Fruit fly (Drosophila melanogaster) whole organism, embryonic: ENCODE results near the gene CG13359.

Experiments used
- Blimp-1 ChIP-seq: fragments of 200-800 bp; sonication (Bioruptor generic); optimal IDR thresholded peaks from 3 replicates; lab custom pipeline; 2018; ENCODE audit warnings: missing biosample characterization, missing genetic modification characterization, mild to moderate bottlenecking, moderate library complexity, missing genetic modification reagents
- CG10979 ChIP-seq: fragments of 200-800 bp; sonication (Bioruptor generic); optimal IDR thresholded peaks from 2 replicates; lab custom pipeline; 2018; ENCODE audit warnings: missing biosample characterization, mild to moderate bottlenecking, missing genetic modification characterization, moderate library complexity
- CG13123 ChIP-seq: fragments of 200-800 bp; sonication (Bioruptor generic); optimal IDR thresholded peaks from 2 replicates; lab custom pipeline; 2016; ENCODE audit warnings: missing biosample characterization, missing genetic modification characterization
- CG13287 ChIP-seq: fragments of 200-800 bp; sonication (Bioruptor generic); IDR thresholded peaks from 2 replicates; pipeline ENCODE4 v1.3.6; 2022; ENCODE audit warnings: missing biosample characterization, missing genetic modification characterization; ENCODE audit not compliant: partially characterized antibody
- CG13894 ChIP-seq: fragments of 200-800 bp; sonication (Bioruptor generic); optimal IDR thresholded peaks from 3 replicates; lab custom pipeline; 2018; ENCODE audit warnings: missing biosample characterization, mild to moderate bottlenecking, missing genetic modification characterization, moderate library complexity
- CG14965 ChIP-seq: fragments of 200-800 bp; sonication (Bioruptor generic); optimal IDR thresholded peaks from 2 replicates; lab custom pipeline; 2016; ENCODE audit warnings: missing biosample characterization, missing genetic modification characterization, borderline replicate concordance
- CG1603 ChIP-seq: fragments of 200-800 bp; sonication (Bioruptor generic); optimal IDR thresholded peaks from 2 replicates; lab custom pipeline; 2019; ENCODE audit warnings: missing biosample characterization, mild to moderate bottlenecking, missing genetic modification characterization, moderate library complexity
- CG17612 ChIP-seq: fragments of 200-800 bp; sonication (Bioruptor generic); IDR thresholded peaks from 2 replicates; pipeline ENCODE4 v1.3.6; 2022; ENCODE audit warnings: missing biosample characterization, missing genetic modification characterization
- CG18262 ChIP-seq: fragments of 200-800 bp; optimal IDR thresholded peaks from 3 replicates; lab custom pipeline; 2019; ENCODE audit warnings: missing biosample characterization, mild to moderate bottlenecking, missing genetic modification characterization, moderate library complexity
- CG2678 ChIP-seq: fragments of 200-800 bp; sonication (Bioruptor generic); optimal IDR thresholded peaks from 3 replicates; lab custom pipeline; 2019; ENCODE audit warnings: missing biosample characterization, mild to moderate bottlenecking, missing genetic modification characterization, moderate library complexity
- CG2712 ChIP-seq: fragments of 200-800 bp; optimal IDR thresholded peaks from 3 replicates; lab custom pipeline; 2019; ENCODE audit warnings: missing biosample characterization, mild to moderate bottlenecking, missing genetic modification characterization, moderate library complexity
- CG2889 ChIP-seq: fragments of 200-800 bp; sonication (Bioruptor generic); IDR thresholded peaks from 3 replicates; pipeline ENCODE4 v1.3.6; 2022; ENCODE audit warnings: missing biosample characterization, missing genetic modification characterization
- CG32532 ChIP-seq: fragments of 200-800 bp; sonication (Bioruptor generic); IDR thresholded peaks from 2 replicates; pipeline ENCODE4 v1.3.6; 2022; ENCODE audit warnings: missing biosample characterization, missing genetic modification characterization
- CG3995 ChIP-seq: fragments of 200-800 bp; sonication (Bioruptor generic); optimal IDR thresholded peaks from 3 replicates; lab custom pipeline; 2016; ENCODE audit warnings: missing biosample characterization, missing genetic modification characterization
- CG4820 ChIP-seq: fragments of 200-800 bp; sonication (Bioruptor generic); optimal IDR thresholded peaks from 3 replicates; lab custom pipeline; 2016; ENCODE audit warnings: missing biosample characterization, missing genetic modification characterization
- CG6765 ChIP-seq: fragments of 200-800 bp; sonication (Bioruptor generic); optimal IDR thresholded peaks from 3 replicates; lab custom pipeline; 2017; ENCODE audit warnings: missing biosample characterization, mild to moderate bottlenecking, missing genetic modification characterization
- CG6854 ChIP-seq: fragments of 200-800 bp; sonication (Bioruptor generic); optimal IDR thresholded peaks from 3 replicates; lab custom pipeline; 2017; ENCODE audit warnings: missing biosample characterization, mild to moderate bottlenecking, missing genetic modification characterization
- CG7372 ChIP-seq: fragments of 200-800 bp; sonication (Bioruptor generic); IDR thresholded peaks from 2 replicates; pipeline ENCODE4 v1.3.6; 2022; ENCODE audit warnings: missing biosample characterization, missing genetic modification characterization
- CG7556 ChIP-seq: fragments of 200-800 bp; sonication (Bioruptor generic); optimal IDR thresholded peaks from 2 replicates; lab custom pipeline; 2017; ENCODE audit warnings: missing biosample characterization, mild to moderate bottlenecking, missing genetic modification characterization
- CkIIα-i1 ChIP-seq: fragments of 200-800 bp; sonication (Bioruptor generic); IDR thresholded peaks from 2 replicates; pipeline ENCODE4 v1.3.6; 2022; ENCODE audit warnings: missing biosample characterization, missing genetic modification characterization
- D ChIP-seq, 2 experiments: fragments of 200-800 bp in 1 of 2; fragments of >200 bp in 1 of 2; sonication (Bioruptor generic) in 1 of 2; optimal IDR thresholded peaks; 2 replicates in 1 of 2; 3 replicates in 1 of 2; lab custom pipeline; 2017; ENCODE audit warnings: mild to moderate bottlenecking in 1 of 2, missing biosample characterization in 1 of 2, missing genetic modification characterization in 1 of 2, missing genetic modification reagents in 1 of 2
- Dfd ChIP-seq, 2 experiments: fragments of >200 bp; optimal IDR thresholded peaks; 2 replicates each; lab custom pipeline; 2017; ENCODE audit warnings: missing biosample characterization in 2 of 2, missing genetic modification characterization in 2 of 2
- Hsf ChIP-seq: fragments of 200-800 bp; sonication (Bioruptor generic); optimal IDR thresholded peaks from 3 replicates; lab custom pipeline; 2016; ENCODE audit warnings: missing biosample characterization, missing genetic modification characterization
- Med ChIP-seq: fragments of 200-800 bp; sonication (Bioruptor generic); peaks from one replicate; lab custom pipeline; 2016; ENCODE audit warnings: missing biosample characterization, missing genetic modification characterization, mild to moderate bottlenecking, inconsistent platforms, moderate library complexity
- Nf-YB ChIP-seq: fragments of 200-800 bp; sonication (Bioruptor generic); optimal IDR thresholded peaks from 3 replicates; lab custom pipeline; 2019; ENCODE audit warnings: missing biosample characterization, mild to moderate bottlenecking, missing genetic modification characterization, moderate library complexity
- Xbp1 ChIP-seq: fragments of 200-800 bp; sonication (Bioruptor generic); optimal IDR thresholded peaks from 3 replicates; lab custom pipeline; 2016; ENCODE audit warnings: missing biosample characterization, mild to moderate bottlenecking, missing genetic modification characterization
- az2 ChIP-seq: fragments of 200-800 bp; sonication (Bioruptor generic); optimal IDR thresholded peaks from 3 replicates; lab custom pipeline; 2016; ENCODE audit warnings: missing biosample characterization, missing genetic modification characterization
- bcd ChIP-seq: fragments of 200-800 bp; sonication (Bioruptor generic); optimal IDR thresholded peaks from 2 replicates; lab custom pipeline; 2017; ENCODE audit warnings: missing biosample characterization, mild to moderate bottlenecking, missing genetic modification characterization
- chinmo ChIP-seq: fragments of 200-800 bp; sonication (Bioruptor generic); IDR thresholded peaks from 4 replicates; pipeline ENCODE4 v1.3.6; 2022; ENCODE audit warnings: missing biosample characterization, missing genetic modification characterization; ENCODE audit not compliant: partially characterized antibody
- crol ChIP-seq: fragments of 200-800 bp; sonication (Bioruptor generic); IDR thresholded peaks from 2 replicates; pipeline ENCODE4 v1.3.6; 2022; ENCODE audit warnings: missing biosample characterization, missing genetic modification characterization
- dan ChIP-seq: fragments of 200-800 bp; sonication (Bioruptor generic); IDR thresholded peaks from 2 replicates; pipeline ENCODE4 v1.3.6; 2022; ENCODE audit warnings: missing biosample characterization, missing genetic modification characterization
- dysf ChIP-seq: fragments of 200-800 bp; sonication (Bioruptor generic); IDR thresholded peaks from 3 replicates; pipeline ENCODE4 v1.3.6; 2022; ENCODE audit warnings: missing biosample characterization, missing genetic modification characterization
- fd3F ChIP-seq: fragments of 200-800 bp; sonication (Bioruptor generic); optimal IDR thresholded peaks from 2 replicates; lab custom pipeline; 2018; ENCODE audit warnings: missing biosample characterization, mild to moderate bottlenecking, missing genetic modification characterization, moderate library complexity
- ftz-f1 ChIP-seq: fragments of 200-800 bp; sonication (Bioruptor generic); optimal IDR thresholded peaks from 2 replicates; lab custom pipeline; 2016; ENCODE audit warnings: missing biosample characterization, missing genetic modification characterization
- grn ChIP-seq: fragments of 200-800 bp; sonication (Bioruptor generic); optimal IDR thresholded peaks from 3 replicates; lab custom pipeline; 2017; ENCODE audit warnings: missing biosample characterization, missing genetic modification characterization
- hkb ChIP-seq, 2 experiments: fragments of 200-800 bp in 1 of 2; fragments of >200 bp in 1 of 2; sonication (Bioruptor generic) in 1 of 2; IDR thresholded peaks in 1 of 2; optimal IDR thresholded peaks in 1 of 2; 2 replicates each; pipeline versions ENCODE4 v1.3.6 to Lab custom; 2017 to 2022; ENCODE audit warnings: missing biosample characterization in 1 of 2, missing genetic modification characterization in 1 of 2
- jumu ChIP-seq: fragments of 200-800 bp; sonication (Bioruptor generic); optimal IDR thresholded peaks from 3 replicates; lab custom pipeline; 2016; ENCODE audit warnings: missing biosample characterization, missing genetic modification characterization
- maf-S ChIP-seq: fragments of 200-800 bp; sonication (Bioruptor generic); optimal IDR thresholded peaks from 2 replicates; lab custom pipeline; 2016; ENCODE audit warnings: missing biosample characterization, missing genetic modification characterization
- mam ChIP-seq: fragments of 200-800 bp; sonication (Bioruptor generic); optimal IDR thresholded peaks from 3 replicates; lab custom pipeline; 2016; ENCODE audit warnings: missing biosample characterization, missing genetic modification characterization
- nau ChIP-seq: fragments of 200-800 bp; sonication (Bioruptor generic); optimal IDR thresholded peaks from 3 replicates; lab custom pipeline; 2017; ENCODE audit warnings: missing biosample characterization, mild to moderate bottlenecking, missing genetic modification characterization, missing genetic modification reagents
- org-1 ChIP-seq: fragments of 200-800 bp; sonication (Bioruptor generic); optimal IDR thresholded peaks from 2 replicates; lab custom pipeline; 2017; ENCODE audit warnings: missing biosample characterization, missing genetic modification characterization
- pros ChIP-seq: fragments of 200-800 bp; sonication (Bioruptor generic); optimal IDR thresholded peaks from 3 replicates; lab custom pipeline; 2019; ENCODE audit warnings: missing biosample characterization, mild to moderate bottlenecking, missing genetic modification characterization, moderate library complexity
- ranshi ChIP-seq: fragments of 200-800 bp; sonication (Bioruptor generic); IDR thresholded peaks from 2 replicates; pipeline ENCODE4 v1.3.6; 2022; ENCODE audit warnings: missing biosample characterization, missing genetic modification characterization
- run ChIP-seq: fragments of 200-800 bp; sonication (Bioruptor generic); optimal IDR thresholded peaks from 3 replicates; lab custom pipeline; 2018; ENCODE audit warnings: missing biosample characterization, mild to moderate bottlenecking, missing genetic modification characterization
- scrt ChIP-seq: fragments of 200-800 bp; sonication (Bioruptor generic); optimal IDR thresholded peaks from 2 replicates; lab custom pipeline; 2018; ENCODE audit warnings: missing biosample characterization, mild to moderate bottlenecking, missing genetic modification characterization, moderate library complexity
- sna ChIP-seq: fragments of 200-800 bp; sonication (Bioruptor generic); IDR thresholded peaks from 2 replicates; pipeline ENCODE4 v1.3.6; 2022; ENCODE audit warnings: missing biosample characterization, missing genetic modification characterization; ENCODE audit not compliant: partially characterized antibody
- tap ChIP-seq: fragments of 200-800 bp; optimal IDR thresholded peaks from 3 replicates; lab custom pipeline; 2019; ENCODE audit warnings: missing biosample characterization, mild to moderate bottlenecking, missing genetic modification characterization, moderate library complexity
- trem ChIP-seq: fragments of 200-800 bp; optimal IDR thresholded peaks from 3 replicates; lab custom pipeline; 2019; ENCODE audit warnings: missing biosample characterization, mild to moderate bottlenecking, missing genetic modification characterization, moderate library complexity
- trh ChIP-seq: fragments of 200-800 bp; sonication (Bioruptor generic); optimal IDR thresholded peaks from 2 replicates; lab custom pipeline; 2016; ENCODE audit warnings: missing biosample characterization, missing genetic modification characterization
- vfl ChIP-seq: fragments of 200-800 bp; sonication (Bioruptor generic); optimal IDR thresholded peaks from 2 replicates; lab custom pipeline; 2016; ENCODE audit warnings: missing biosample characterization, missing genetic modification characterization

The CG13359 gene

dm6 chrX:779344-779743 is 23.9 kb downstream of the CG13359 start (continued):
- TF ChIP-seq vfl (GFP tag; lab: Kevin White, UChicago) (no peak), jumu (GFP tag; lab: Kevin White, UChicago) (peak; percentile 20), CkIIα-i1 (GFP tag; lab: Robert Waterston, UW) (no peak), Blimp-1 (GFP tag; lab: Kevin White, UChicago) (peak; percentile 28), CG7556 (GFP tag; lab: Kevin White, UChicago) (peak; percentile 23), CG2712 (tag; lab: Kevin White, UChicago) (peak; percentile 35), CG14965 (no peak), CG13287 (GFP tag; lab: Robert Waterston, UW) (no peak), nau (GFP tag; lab: Kevin White, UChicago) (no peak), crol (GFP tag; lab: Robert Waterston, UW) (peak; percentile 27; the same call in 1 of the 2 replicates), ftz-f1 (GFP tag; lab: Kevin White, UChicago) (no peak), sna (no peak), mam (GFP tag; lab: Kevin White, UChicago) (peak; percentile 2), CG6765 (GFP tag; lab: Kevin White, UChicago) (no peak), ranshi (GFP tag; lab: Robert Waterston, UW) (no peak), tap (no peak), trh (GFP tag; lab: Kevin White, UChicago) (no peak), D (optimal IDR thresholded peaks at IDR 0.05; lab: Kevin White, UChicago) (no peak), D (GFP tag; optimal IDR thresholded peaks at IDR 0.05; lab: Kevin White, UChicago) (no peak), az2 (GFP tag; lab: Kevin White, UChicago) (no peak), trem (tag; lab: Kevin White, UChicago) (no peak), CG10979 (peak; percentile 35), dan (GFP tag; lab: Robert Waterston, UW) (no peak), run (no peak), Dfd (GFP tag; optimal IDR thresholded peaks at IDR 0.05; lab: Kevin White, UChicago) (no peak), CG3995 (GFP tag; lab: Kevin White, UChicago) (no peak), hkb (optimal IDR thresholded peaks at IDR 0.05; lab: Kevin White, UChicago) (no peak), hkb (GFP tag; IDR thresholded peaks at IDR 0.05; lab: Robert Waterston, UW) (0 out of 2 replicates have a peak, but pooled peaks have one; percentile 40), fd3F (GFP tag; lab: Kevin White, UChicago) (no peak), scrt (GFP tag; lab: Kevin White, UChicago) (no peak), grn (no peak), chinmo (GFP tag; lab: Robert Waterston, UW) (no peak), dysf (peak; percentile 23; the same call in 1 of the 3 replicates), Xbp1 (GFP tag; lab: Kevin White, UChicago) (no peak), maf-S (GFP tag; lab: Kevin White, UChicago) (no peak), CG2678 (tag; lab: Kevin White, UChicago) (peak; percentile 53), CG2889 (GFP tag; lab: Robert Waterston, UW) (no peak), CG13123 (GFP tag; lab: Kevin White, UChicago) (no peak), CG6854 (GFP tag; lab: Kevin White, UChicago) (no peak), CG18262 (tag; lab: Kevin White, UChicago) (peak; percentile 44), CG32532 (GFP tag; lab: Robert Waterston, UW) (no peak), Nf-YB (GFP tag; lab: Kevin White, UChicago) (peak; percentile 16), CG7372 (GFP tag; lab: Robert Waterston, UW) (no peak), Med (no peak), CG17612 (GFP tag; lab: Robert Waterston, UW) (no peak), org-1 (peak; percentile 41), CG1603 (tag; lab: Kevin White, UChicago) (peak; percentile 26), bcd (GFP tag; lab: Kevin White, UChicago) (no peak), CG13894 (tag; lab: Kevin White, UChicago) (no peak), pros (GFP tag; lab: Kevin White, UChicago) (no peak), Hsf (GFP tag; lab: Kevin White, UChicago) (no peak), CG4820 (GFP tag; lab: Kevin White, UChicago) (no peak)
